Worm (Caenorhabditis elegans) whole organism, L2 larva: ENCODE measurements around the gene C16A3.2.
A peak's percentile ranks its signal among the peaks of the same experiment; 100 is the strongest.

ENCODE experiments used
- C34F6.9 ChIP-seq: fragments of 150-350 bp; optimal IDR thresholded peaks from 2 replicates; lab custom pipeline; 2014; ENCODE audit warnings: missing biosample characterization, missing genetic modification characterization
- F13H6.1 ChIP-seq: sonication (generic microtip); optimal IDR thresholded peaks from 2 replicates; lab custom pipeline; 2016; ENCODE audit warnings: missing genetic modification characterization, missing compliant biosample characterization
- R02D3.7 ChIP-seq: fragments of 150-350 bp; optimal IDR thresholded peaks from 2 replicates; lab custom pipeline; 2014; ENCODE audit warnings: missing biosample characterization, missing genetic modification characterization
- ZK546.5 ChIP-seq: sonication (generic microtip); optimal IDR thresholded peaks from 2 replicates; lab custom pipeline; 2017; ENCODE audit warnings: missing biosample characterization, missing genetic modification characterization
- ama-1 ChIP-seq: fragments of 150-350 bp; optimal IDR thresholded peaks from 2 replicates; lab custom pipeline; 2018; ENCODE audit warnings: inconsistent platforms
- ceh-16 ChIP-seq: fragments of 150-350 bp; optimal IDR thresholded peaks from 2 replicates; lab custom pipeline; 2014; ENCODE audit warnings: missing biosample characterization, missing genetic modification characterization
- ceh-82 ChIP-seq: fragments of 150-350 bp; optimal IDR thresholded peaks from 2 replicates; lab custom pipeline; 2014; ENCODE audit warnings: missing biosample characterization, missing genetic modification characterization
- crh-2 ChIP-seq: sonication (generic microtip); optimal IDR thresholded peaks from 2 replicates; lab custom pipeline; 2017; ENCODE audit warnings: missing biosample characterization, missing genetic modification characterization
- dmd-4 ChIP-seq: sonication (generic microtip); optimal IDR thresholded peaks from 2 replicates; lab custom pipeline; 2017; ENCODE audit warnings: missing biosample characterization, missing genetic modification characterization
- elt-3 ChIP-seq: sonication (generic microtip); optimal IDR thresholded peaks from 2 replicates; lab custom pipeline; 2017; ENCODE audit warnings: missing biosample characterization, missing genetic modification characterization
- fos-1 ChIP-seq: fragments of 150-350 bp; optimal IDR thresholded peaks from 2 replicates; lab custom pipeline; 2014; ENCODE audit warnings: missing biosample characterization, missing genetic modification characterization
- gmeb-1 ChIP-seq: fragments of 150-350 bp; optimal IDR thresholded peaks from 2 replicates; lab custom pipeline; 2014; ENCODE audit warnings: missing biosample characterization, missing genetic modification characterization
- lin-39 ChIP-seq: fragments of 150-350 bp; optimal IDR thresholded peaks from 2 replicates; lab custom pipeline; 2014; ENCODE audit warnings: missing biosample characterization, missing genetic modification reagents, missing genetic modification characterization
- lsy-2 ChIP-seq, 2 experiments: fragments of 150-350 bp in 1 of 2; sonication (generic microtip) in 1 of 2; optimal IDR thresholded peaks; 2 replicates each; lab custom pipeline; 2014 to 2017; ENCODE audit warnings: missing biosample characterization in 2 of 2, missing genetic modification characterization in 2 of 2
- mbf-1 ChIP-seq: sonication (generic microtip); optimal IDR thresholded peaks from 2 replicates; lab custom pipeline; 2017; ENCODE audit warnings: missing biosample characterization, missing genetic modification characterization
- mdl-1 ChIP-seq, 2 experiments: fragments of 150-350 bp in 1 of 2; sonication (generic microtip) in 1 of 2; optimal IDR thresholded peaks; 2 replicates each; lab custom pipeline; 2017; ENCODE audit warnings: missing biosample characterization in 2 of 2, missing genetic modification characterization in 2 of 2
- nhr-10 ChIP-seq: sonication (generic microtip); optimal IDR thresholded peaks from 2 replicates; lab custom pipeline; 2017; ENCODE audit warnings: missing biosample characterization, missing genetic modification characterization
- nhr-21 ChIP-seq: fragments of 150-350 bp; optimal IDR thresholded peaks from 2 replicates; lab custom pipeline; 2014; ENCODE audit warnings: missing biosample characterization, missing genetic modification characterization
- nhr-23 ChIP-seq: fragments of 150-350 bp; optimal IDR thresholded peaks from 2 replicates; lab custom pipeline; 2014; ENCODE audit warnings: missing biosample characterization, missing genetic modification reagents, missing genetic modification characterization
- nhr-237 ChIP-seq: fragments of 150-350 bp; optimal IDR thresholded peaks from 2 replicates; lab custom pipeline; 2014; ENCODE audit warnings: missing biosample characterization, missing genetic modification characterization
- nhr-25 ChIP-seq: fragments of 150-350 bp; sonication (generic microtip); optimal IDR thresholded peaks from 3 replicates; lab custom pipeline; 2014; ENCODE audit warnings: missing biosample characterization, missing genetic modification characterization
- nhr-6 ChIP-seq: fragments of 150-350 bp; optimal IDR thresholded peaks from 2 replicates; lab custom pipeline; 2014; ENCODE audit warnings: missing biosample characterization, missing genetic modification characterization
- peb-1 ChIP-seq: fragments of 150-350 bp; optimal IDR thresholded peaks from 2 replicates; lab custom pipeline; 2014; ENCODE audit warnings: missing biosample characterization, missing genetic modification characterization
- sma-3 ChIP-seq: sonication (generic microtip); optimal IDR thresholded peaks from 2 replicates; lab custom pipeline; 2016; ENCODE audit warnings: missing genetic modification reagents, missing genetic modification characterization, missing compliant biosample characterization
- sma-9 ChIP-seq, 2 experiments: fragments of 150-350 bp in 1 of 2; sonication (generic microtip) in 1 of 2; optimal IDR thresholded peaks; 2 replicates each; lab custom pipeline; 2014 to 2016; ENCODE audit warnings: missing genetic modification characterization in 2 of 2, mild to moderate bottlenecking in 1 of 2, missing biosample characterization in 1 of 2, missing compliant biosample characterization in 1 of 2, missing genetic modification reagents in 1 of 2, moderate library complexity in 1 of 2
- unc-55 ChIP-seq: fragments of 150-350 bp; sonication (generic microtip); optimal IDR thresholded peaks from 3 replicates; lab custom pipeline; 2014; ENCODE audit warnings: missing biosample characterization, missing genetic modification reagents, missing genetic modification characterization
- zag-1 ChIP-seq: fragments of 150-350 bp; optimal IDR thresholded peaks from 2 replicates; lab custom pipeline; 2014; ENCODE audit warnings: missing biosample characterization, missing genetic modification characterization

Gene C16A3.2

DNA sequence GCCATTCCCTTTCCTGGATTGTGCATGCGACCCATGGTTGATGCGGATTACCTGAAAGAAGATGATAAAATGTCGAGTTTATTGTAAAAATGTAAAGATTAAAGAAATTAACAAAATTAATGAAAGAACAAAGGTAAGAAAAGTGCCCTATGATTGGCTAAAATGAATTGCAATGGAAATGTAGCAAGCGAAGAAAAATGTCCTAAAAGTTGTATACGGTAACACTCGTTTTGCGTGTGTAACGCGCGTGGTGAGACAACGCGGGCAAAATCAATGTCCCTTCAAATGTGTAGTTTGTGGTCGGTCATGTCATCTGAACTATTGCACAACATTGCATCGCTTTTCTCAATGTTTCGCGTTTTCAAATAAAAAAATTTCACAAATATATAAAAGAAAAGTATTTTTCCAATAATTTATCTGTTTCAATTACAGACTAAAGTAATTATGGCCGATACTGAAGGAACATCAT lies 14.7 kb upstream of the C16A3.2 start, which contains the start of the genes rps-13 and nfx-1 (continued):
- TF ChIP-seq mbf-1 (tag; lab: Kevin White, UChicago): no peak
- TF ChIP-seq nhr-25 (tag; lab: Kevin White, UChicago): peak; percentile 73
- TF ChIP-seq dmd-4 (tag; lab: Kevin White, UChicago): no peak
- TF ChIP-seq lin-39: no peak
- TF ChIP-seq nhr-10 (tag; lab: Kevin White, UChicago): peak; percentile 17
- peak; percentile 87 for TF ChIP-seq C34F6.9 (tag; lab: Kevin White, UChicago)

DNA sequence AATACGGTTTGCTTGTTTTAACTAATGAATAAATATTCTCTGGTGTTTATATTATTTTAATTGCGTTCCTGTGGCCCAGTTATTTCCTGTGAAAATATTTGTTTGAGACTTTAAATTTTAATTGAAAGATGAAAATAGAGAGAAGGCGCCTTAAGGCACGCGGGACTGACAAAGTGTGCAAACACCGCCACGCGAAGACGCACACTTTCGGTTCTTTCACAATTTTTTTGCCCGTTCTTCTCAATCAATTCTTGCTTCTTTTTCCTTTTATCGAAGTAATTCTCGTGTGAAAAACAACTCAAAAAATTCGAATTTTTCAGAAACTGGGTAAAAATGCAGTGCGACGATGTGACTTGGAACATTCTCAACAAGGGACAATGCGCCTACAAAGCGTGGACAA lies 10.5 kb upstream of the C16A3.2 start, which contains the start of gene C16A3.6:
C16A3.6 (plus strand) TSS at position 84 of the 400 bp plus-strand sequence.
- TF ChIP-seq unc-55 (GFP tag; lab: Kevin White, UChicago): peak; percentile 12
- TF ChIP-seq lsy-2 (tag; optimal IDR thresholded peaks at IDR 0.05; lab: Kevin White, UChicago): peak; percentile 9 to 69
- peak; percentile 18 for TF ChIP-seq gmeb-1 (tag; lab: Kevin White, UChicago)
- TF ChIP-seq F13H6.1 (tag; lab: Kevin White, UChicago): peak; percentile 25
- no peak for TF ChIP-seq sma-9 (GFP tag; optimal IDR thresholded peaks at IDR 0.05; lab: Kevin White, UChicago)
- no peak for TF ChIP-seq sma-9 (tag; optimal IDR thresholded peaks at IDR 0.05; lab: Kevin White, UChicago)
- TF ChIP-seq C34F6.9 (tag; lab: Kevin White, UChicago): no peak

DNA sequence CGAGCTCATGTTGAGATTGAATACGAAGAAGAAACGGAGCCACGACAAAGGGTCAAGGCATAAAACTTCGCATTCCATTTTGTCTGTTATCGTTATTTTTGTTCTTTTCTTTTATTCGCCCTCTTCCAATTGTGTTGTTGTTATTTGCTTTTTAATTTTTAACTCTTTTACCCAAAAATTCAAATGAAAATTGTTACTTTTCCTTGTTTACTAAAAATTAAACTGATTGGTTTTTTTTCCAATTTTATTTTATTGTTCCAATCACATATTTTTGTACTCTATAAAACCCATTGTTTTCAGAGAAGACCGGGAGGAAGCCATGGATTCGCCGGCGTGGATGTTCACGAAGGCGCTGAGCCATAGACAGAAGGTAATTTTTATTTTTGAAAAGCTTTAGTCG lies 9.2 kb upstream of the C16A3.2 start, which contains the start of gene C16A3.5:
C16A3.5 (plus strand) TSS at position 301 of the 400 bp plus-strand sequence.
- no peak for TF ChIP-seq ZK546.5 (tag; lab: Kevin White, UChicago)

DNA sequence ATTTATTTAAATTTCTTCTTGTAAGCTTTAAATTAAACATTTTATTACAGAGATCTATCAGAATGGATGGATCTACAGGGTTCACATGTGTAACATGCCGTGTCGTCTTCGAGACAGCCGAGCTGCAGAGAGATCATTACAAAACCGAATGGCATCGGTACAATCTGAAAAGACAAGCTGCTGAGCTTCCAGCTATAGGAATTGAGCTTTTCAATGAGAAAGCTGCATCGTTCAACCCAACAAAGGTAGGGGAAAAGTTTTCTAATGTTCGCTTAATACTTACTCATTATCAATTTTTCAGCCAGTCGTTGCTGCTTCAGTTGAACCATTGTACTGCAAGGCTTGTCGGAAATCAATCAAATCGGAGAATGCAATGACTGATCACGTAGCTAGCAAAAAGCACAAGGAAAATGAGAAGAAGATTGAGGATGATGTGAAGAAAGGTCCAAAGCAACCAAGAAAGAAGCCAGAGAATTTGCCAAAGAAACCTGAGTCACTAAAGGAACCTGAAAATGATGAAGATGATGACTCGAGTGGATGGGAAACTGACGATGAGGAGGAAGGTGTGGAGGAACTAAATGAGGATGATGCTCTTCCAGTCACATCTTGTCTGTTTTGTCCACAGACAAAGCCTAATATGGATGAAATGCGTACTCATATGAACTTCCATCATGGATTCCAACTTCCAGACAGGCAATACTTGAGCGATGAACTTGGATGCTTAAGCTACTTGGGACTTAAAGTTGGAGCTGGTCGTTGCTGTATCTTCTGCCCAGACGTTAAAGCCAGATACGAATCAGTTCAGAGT lies 7.8 kb upstream of the C16A3.2 start, which contains the start of gene znf-622:
znf-622 (plus strand) TSS at position 51 of the 808 bp plus-strand sequence.
- no peak for TF ChIP-seq ama-1 (lab: Kevin White, UChicago)
- TF ChIP-seq R02D3.7: no peak
- no peak for TF ChIP-seq dmd-4 (tag; lab: Kevin White, UChicago)
- TF ChIP-seq ceh-82 (tag; lab: Kevin White, UChicago): no peak

DNA sequence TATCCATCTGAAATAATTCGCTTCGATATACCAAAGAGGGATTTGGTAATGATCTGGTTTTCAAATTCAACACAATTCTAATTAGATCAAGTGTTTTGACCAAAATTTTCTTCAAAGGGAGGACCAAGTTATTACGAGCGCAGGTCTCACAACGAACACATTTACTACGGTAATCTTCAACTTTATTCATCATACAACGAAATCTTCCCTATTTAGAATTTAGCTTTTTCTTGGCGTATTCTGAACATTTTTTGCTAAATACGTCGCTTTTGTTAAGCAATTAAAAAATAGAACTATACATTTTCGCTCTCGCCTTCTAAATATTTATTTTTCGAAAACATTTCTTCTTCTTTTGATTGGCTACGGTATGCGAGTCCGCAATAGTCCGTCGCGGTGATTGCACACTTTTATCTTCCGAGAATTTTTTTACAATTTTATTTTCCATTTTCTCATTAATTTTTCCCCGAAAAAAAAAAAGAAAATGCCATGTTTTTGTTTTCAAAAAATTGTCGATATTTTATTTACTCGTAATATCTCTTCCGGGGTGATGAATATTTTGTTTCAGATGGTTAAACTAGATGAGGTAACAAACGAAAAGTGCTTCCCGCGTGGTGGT lies 6.5 kb upstream of the C16A3.2 start, which contains the start of gene let-716:
let-716 (plus strand) TSS at position 566 of the 616 bp plus-strand sequence.
- TF ChIP-seq lsy-2 (tag; optimal IDR thresholded peaks at IDR 0.05; lab: Kevin White, UChicago) (peak; percentile 85 to 97), crh-2 (tag; lab: Kevin White, UChicago) (peak; percentile 5), nhr-21 (peak; percentile 21), fos-1 (tag; lab: Kevin White, UChicago) (peak; percentile 6), dmd-4 (tag; lab: Kevin White, UChicago) (no peak), unc-55 (GFP tag; lab: Kevin White, UChicago) (peak; percentile 51)
- TF ChIP-seq, all 48 proteins: peak for 5

DNA sequence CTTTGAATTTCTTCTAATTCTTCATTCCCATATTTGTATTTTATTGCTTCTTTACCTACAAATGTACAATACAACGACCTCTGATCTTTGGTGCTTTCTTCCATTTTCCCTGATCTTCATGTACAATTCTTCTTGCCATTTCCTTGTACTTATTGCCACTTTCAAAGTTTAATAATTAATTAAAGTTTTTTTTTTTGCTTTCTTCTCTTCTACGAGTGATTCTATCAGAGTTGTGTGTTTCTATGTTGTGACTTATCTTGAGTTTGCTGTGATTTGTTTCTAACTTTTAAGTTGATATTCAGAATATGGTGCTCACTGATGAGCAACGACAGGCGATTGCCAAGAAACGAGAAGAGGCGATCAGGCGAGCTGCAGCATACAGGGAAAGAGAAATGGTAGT lies 1.0 kb downstream of the C16A3.2 start, which contains the start of gene smrc-1:
smrc-1 (plus strand) TSS at position 301 of the 400 bp plus-strand sequence.
- no peak for TF ChIP-seq gmeb-1 (tag; lab: Kevin White, UChicago)
- TF ChIP-seq nhr-10 (tag; lab: Kevin White, UChicago): no peak
- no peak for TF ChIP-seq elt-3 (tag; lab: Kevin White, UChicago)
- no peak for TF ChIP-seq ceh-82 (tag; lab: Kevin White, UChicago)
- TF ChIP-seq ceh-16 (tag; lab: Kevin White, UChicago): no peak
- TF ChIP-seq zag-1 (tag; lab: Kevin White, UChicago): no peak
- no peak for TF ChIP-seq C34F6.9 (tag; lab: Kevin White, UChicago)
- TF ChIP-seq unc-55 (GFP tag; lab: Kevin White, UChicago): no peak
- no peak for TF ChIP-seq sma-3 (GFP tag; lab: Kevin White, UChicago)
- no peak for TF ChIP-seq nhr-237
- TF ChIP-seq peb-1 (tag; lab: Kevin White, UChicago): no peak
- TF ChIP-seq dmd-4 (tag; lab: Kevin White, UChicago): no peak

DNA sequence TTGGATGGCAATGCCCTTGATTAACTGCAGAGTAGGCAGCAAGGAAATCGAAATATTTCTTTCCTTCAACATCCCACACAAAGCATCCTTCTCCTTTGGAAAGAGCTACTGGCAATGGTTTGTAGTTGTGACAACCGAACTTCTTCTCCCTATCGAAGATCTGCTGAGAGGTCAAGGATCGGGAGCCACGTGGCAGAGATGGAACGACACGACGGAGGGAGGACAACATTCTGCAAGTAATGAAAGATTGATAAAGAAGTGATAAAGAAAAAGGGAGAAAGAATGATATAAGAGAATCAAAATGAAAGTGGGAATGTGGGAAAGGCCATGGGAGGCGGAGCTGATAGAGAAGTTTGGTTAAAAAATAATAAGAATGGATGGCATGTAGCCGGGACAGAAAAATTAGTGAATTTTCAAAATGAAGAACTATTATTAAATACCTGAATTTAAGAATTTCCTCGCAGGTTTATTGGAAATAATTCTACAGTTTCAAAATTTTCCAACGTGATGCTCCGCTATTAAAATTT lies 6.1 kb downstream of the C16A3.2 start, which contains the start of gene oatr-1:
oatr-1 (minus strand) TSS at position 477 of the 527 bp plus-strand sequence.
- TF ChIP-seq fos-1 (tag; lab: Kevin White, UChicago): peak; percentile 7
- no peak for TF ChIP-seq ZK546.5 (tag; lab: Kevin White, UChicago)
- no peak for TF ChIP-seq nhr-6 (tag; lab: Kevin White, UChicago)
- no peak for TF ChIP-seq dmd-4 (tag; lab: Kevin White, UChicago)
- TF ChIP-seq nhr-23 (tag; lab: Kevin White, UChicago): no peak
- TF ChIP-seq mdl-1 (tag; optimal IDR thresholded peaks at IDR 0.05; lab: Kevin White, UChicago): peak in 1 of 2 experiments; percentile 2
- peak; percentile 81 for TF ChIP-seq crh-2 (tag; lab: Kevin White, UChicago)
- peak; percentile 64 for TF ChIP-seq sma-9 (GFP tag; optimal IDR thresholded peaks at IDR 0.05; lab: Kevin White, UChicago)
- no peak for TF ChIP-seq sma-9 (tag; optimal IDR thresholded peaks at IDR 0.05; lab: Kevin White, UChicago)
